Fruit fly (Drosophila melanogaster) whole organism, wandering third instar larva: ENCODE measurements around the gene CG10435.

Experiments
- Abd-B ChIP-seq: fragments of >200 bp; optimal IDR thresholded peaks from 2 replicates; lab custom pipeline; 2017; ENCODE audit warnings: missing biosample characterization, missing genetic modification characterization
- CG9705 ChIP-seq: fragments of 200-800 bp; sonication (Bioruptor generic); optimal IDR thresholded peaks from 2 replicates; lab custom pipeline; 2018; ENCODE audit warnings: missing biosample characterization, mild to moderate bottlenecking, missing genetic modification characterization
- CrebA ChIP-seq: fragments of 200-800 bp; sonication (Bioruptor generic); optimal IDR thresholded peaks from 2 replicates; lab custom pipeline; 2016; ENCODE audit warnings: missing biosample characterization, mild to moderate bottlenecking, missing genetic modification characterization, borderline replicate concordance
- Dfd ChIP-seq: fragments of >200 bp; optimal IDR thresholded peaks from 2 replicates; lab custom pipeline; 2017; ENCODE audit warnings: missing biosample characterization, missing genetic modification characterization
- Dif ChIP-seq: fragments of 200-275, 200-300 bp; sonication (Bioruptor generic); optimal IDR thresholded peaks from 2 replicates; lab custom pipeline; 2018; ENCODE audit warnings: missing biosample characterization, missing genetic modification characterization; ENCODE audit not compliant: partially characterized antibody
- GATAd ChIP-seq: sonication (Bioruptor generic); optimal IDR thresholded peaks from 2 replicates; lab custom pipeline; 2016; ENCODE audit warnings: missing biosample characterization, missing genetic modification characterization
- HLH106 ChIP-seq: fragments of 200-800 bp; optimal IDR thresholded peaks from 3 replicates; lab custom pipeline; 2019; ENCODE audit warnings: missing biosample characterization, mild to moderate bottlenecking, missing genetic modification characterization, moderate library complexity
- Hnf4 ChIP-seq: fragments of 200-800 bp; sonication (Bioruptor generic); optimal IDR thresholded peaks from 2 replicates; lab custom pipeline; 2016; ENCODE audit warnings: missing biosample characterization, mild to moderate bottlenecking, missing genetic modification characterization
- Hr78 ChIP-seq: fragments of >200 bp; optimal IDR thresholded peaks from 2 replicates; lab custom pipeline; 2017; ENCODE audit warnings: missing biosample characterization, missing genetic modification characterization
- Hr83 ChIP-seq: fragments of 200-300 bp; sonication (Bioruptor generic); optimal IDR thresholded peaks from 2 replicates; lab custom pipeline; 2016; ENCODE audit warnings: missing biosample characterization, mild to moderate bottlenecking, missing genetic modification characterization, moderate library complexity; ENCODE audit not compliant: poor library complexity, severe bottlenecking
- Jra ChIP-seq: sonication (Bioruptor generic); optimal IDR thresholded peaks from 2 replicates; lab custom pipeline; 2016; ENCODE audit warnings: missing biosample characterization, missing genetic modification characterization
- Mio ChIP-seq: sonication (Bioruptor generic); optimal IDR thresholded peaks from 2 replicates; lab custom pipeline; 2016; ENCODE audit warnings: missing biosample characterization, missing genetic modification characterization
- Myc ChIP-seq: fragments of >200 bp; optimal IDR thresholded peaks from 2 replicates; lab custom pipeline; 2017
- N ChIP-seq: fragments of >200 bp; optimal IDR thresholded peaks from 2 replicates; lab custom pipeline; 2018; ENCODE audit warnings: missing biosample characterization, missing external identifiers, missing genetic modification characterization
- OdsH ChIP-seq: fragments of 200-800 bp; sonication (Bioruptor generic); optimal IDR thresholded peaks from 2 replicates; lab custom pipeline; 2016; ENCODE audit warnings: missing biosample characterization, mild to moderate bottlenecking, missing genetic modification characterization
- Rel ChIP-seq, 2 experiments: fragments of 200-800 bp; sonication (Bioruptor generic) in 1 of 2; optimal IDR thresholded peaks; 2 replicates in 1 of 2; 3 replicates in 1 of 2; lab custom pipeline; 2016 to 2019; ENCODE audit warnings: mild to moderate bottlenecking in 2 of 2, missing biosample characterization in 2 of 2, missing genetic modification characterization in 2 of 2, moderate library complexity in 1 of 2
- Sp1 ChIP-seq: fragments of 200-800 bp; sonication (Bioruptor generic); optimal IDR thresholded peaks from 3 replicates; lab custom pipeline; 2019; ENCODE audit warnings: missing biosample characterization, mild to moderate bottlenecking, missing genetic modification characterization, moderate library complexity
- Vsx2 ChIP-seq: fragments of 200-300, 225-300 bp; sonication (Bioruptor generic); optimal IDR thresholded peaks from 2 replicates; lab custom pipeline; 2018; ENCODE audit warnings: missing biosample characterization, missing genetic modification characterization; ENCODE audit not compliant: partially characterized antibody
- br ChIP-seq: fragments of 200-800 bp; sonication (Bioruptor generic); optimal IDR thresholded peaks from 2 replicates; lab custom pipeline; 2016; ENCODE audit warnings: missing biosample characterization, missing genetic modification characterization
- dl ChIP-seq, 2 experiments: fragments of 175-275, 200-275 bp in 1 of 2; fragments of 200-275 bp in 1 of 2; sonication (Bioruptor generic); optimal IDR thresholded peaks; lab custom pipeline; 2018; ENCODE audit warnings: mild to moderate bottlenecking in 2 of 2, missing biosample characterization in 2 of 2, missing genetic modification characterization in 2 of 2, moderate library complexity in 2 of 2; ENCODE audit not compliant: partially characterized antibody in 2 of 2, insufficient read depth in 1 of 2
- dmrt93B ChIP-seq: fragments of 200-800 bp; sonication (Bioruptor generic); optimal IDR thresholded peaks from 2 replicates; lab custom pipeline; 2018; ENCODE audit warnings: missing biosample characterization, mild to moderate bottlenecking, missing genetic modification characterization
- dsf ChIP-seq: sonication (Bioruptor generic); optimal IDR thresholded peaks from 2 replicates; lab custom pipeline; 2016; ENCODE audit warnings: missing biosample characterization, missing genetic modification characterization, borderline replicate concordance
- ey ChIP-seq: fragments of 200-800 bp; sonication (Bioruptor generic); optimal IDR thresholded peaks from 2 replicates; lab custom pipeline; 2016; ENCODE audit warnings: missing biosample characterization, missing genetic modification characterization
- foxo ChIP-seq, 2 experiments: fragments of 200-800 bp; sonication (Bioruptor generic); optimal IDR thresholded peaks; 2 replicates in 1 of 2; 3 replicates in 1 of 2; lab custom pipeline; 2016 to 2017; ENCODE audit warnings: missing biosample characterization in 2 of 2, missing genetic modification characterization in 2 of 2
- fru ChIP-seq: fragments of 200-800 bp; sonication (Bioruptor generic); optimal IDR thresholded peaks from 3 replicates; lab custom pipeline; 2016; ENCODE audit warnings: missing biosample characterization, mild to moderate bottlenecking, missing genetic modification characterization
- h ChIP-seq: fragments of 200-800 bp; sonication (Bioruptor generic); optimal IDR thresholded peaks from 3 replicates; lab custom pipeline; 2016; ENCODE audit warnings: missing biosample characterization, mild to moderate bottlenecking, missing genetic modification characterization
- jim ChIP-seq: fragments of 175-275, 200-325 bp; sonication (Bioruptor generic); optimal IDR thresholded peaks from 2 replicates; lab custom pipeline; 2016; ENCODE audit warnings: missing biosample characterization, mild to moderate bottlenecking, missing genetic modification characterization
- lola ChIP-seq: fragments of >200 bp; optimal IDR thresholded peaks from 2 replicates; lab custom pipeline; 2017; ENCODE audit warnings: missing biosample characterization, missing genetic modification characterization
- pan ChIP-seq: fragments of >200 bp; optimal IDR thresholded peaks from 2 replicates; lab custom pipeline; 2017
- psq ChIP-seq: fragments of 200-800 bp; sonication (Bioruptor generic); optimal IDR thresholded peaks from 3 replicates; lab custom pipeline; 2017; ENCODE audit warnings: missing biosample characterization, mild to moderate bottlenecking, missing genetic modification characterization, moderate library complexity
- rgr ChIP-seq: fragments of 200-800 bp; sonication (Bioruptor generic); optimal IDR thresholded peaks from 3 replicates; lab custom pipeline; 2016; ENCODE audit warnings: missing biosample characterization, mild to moderate bottlenecking, missing genetic modification characterization
- sage ChIP-seq: fragments of 200-800 bp; sonication (Bioruptor generic); optimal IDR thresholded peaks from 2 replicates; lab custom pipeline; 2016; ENCODE audit warnings: missing biosample characterization, mild to moderate bottlenecking, missing genetic modification characterization
- sv ChIP-seq: fragments of 200-800 bp; sonication (Bioruptor generic); optimal IDR thresholded peaks from 3 replicates; lab custom pipeline; 2016; ENCODE audit warnings: missing biosample characterization, missing genetic modification characterization
- tai ChIP-seq: sonication (Bioruptor generic); optimal IDR thresholded peaks from 2 replicates; lab custom pipeline; 2016; ENCODE audit warnings: missing biosample characterization, missing genetic modification characterization
- usp ChIP-seq: fragments of >200 bp; optimal IDR thresholded peaks from 2 replicates; lab custom pipeline; 2017; ENCODE audit warnings: missing biosample characterization, missing genetic modification characterization
- woc ChIP-seq: sonication (Bioruptor generic); optimal IDR thresholded peaks from 2 replicates; lab custom pipeline; 2016; ENCODE audit warnings: missing biosample characterization, mild to moderate bottlenecking, missing genetic modification characterization

The CG10435 gene

DNA sequence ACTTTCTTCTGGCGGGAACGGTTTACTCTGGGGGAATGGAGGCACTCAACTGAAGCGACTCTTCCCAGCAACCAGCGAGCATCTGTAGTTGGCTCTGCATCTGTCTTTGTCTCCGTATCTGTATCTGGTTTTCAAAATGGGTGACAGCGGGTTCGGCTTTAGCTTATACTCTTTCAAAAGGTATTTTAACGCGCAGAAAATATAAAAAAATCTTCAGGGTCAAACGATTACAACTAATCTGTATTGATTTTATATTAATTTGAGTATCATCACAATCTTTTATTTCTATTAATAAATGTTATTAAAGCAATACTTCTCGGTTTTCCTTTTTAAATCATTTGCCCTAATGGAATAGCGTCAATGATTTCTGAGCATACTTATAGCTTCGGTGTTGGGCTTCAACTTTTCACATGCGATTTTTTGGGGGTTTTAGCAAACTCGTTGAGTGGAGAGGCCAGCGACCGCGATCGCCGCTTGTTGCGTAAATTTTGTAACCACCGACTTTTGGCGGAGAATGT, 16.6 kb upstream of the CG10435 start, which contains the start of gene ImpE3 (continued):
- TF ChIP-seq br (GFP tag; lab: Kevin White, UChicago) (peak; percentile 67), usp (GFP tag; lab: Kevin White, UChicago) (no peak), HLH106 (tag; lab: Kevin White, UChicago) (peak; percentile 74), dl (GFP tag; optimal IDR thresholded peaks at IDR 0.05; lab: Kevin White, UChicago; ENCODE audit: insufficient read depth in 1 of 2, partially characterized antibody in 2 of 2) (no peak), jim (no peak), woc (GFP tag; lab: Kevin White, UChicago) (peak; percentile 91), Hnf4 (GFP tag; lab: Kevin White, UChicago) (no peak), psq (GFP tag; lab: Kevin White, UChicago) (peak; percentile 61), ey (GFP tag; lab: Kevin White, UChicago) (peak; percentile 59), rgr (GFP tag; lab: Kevin White, UChicago) (peak; percentile 66)

DNA sequence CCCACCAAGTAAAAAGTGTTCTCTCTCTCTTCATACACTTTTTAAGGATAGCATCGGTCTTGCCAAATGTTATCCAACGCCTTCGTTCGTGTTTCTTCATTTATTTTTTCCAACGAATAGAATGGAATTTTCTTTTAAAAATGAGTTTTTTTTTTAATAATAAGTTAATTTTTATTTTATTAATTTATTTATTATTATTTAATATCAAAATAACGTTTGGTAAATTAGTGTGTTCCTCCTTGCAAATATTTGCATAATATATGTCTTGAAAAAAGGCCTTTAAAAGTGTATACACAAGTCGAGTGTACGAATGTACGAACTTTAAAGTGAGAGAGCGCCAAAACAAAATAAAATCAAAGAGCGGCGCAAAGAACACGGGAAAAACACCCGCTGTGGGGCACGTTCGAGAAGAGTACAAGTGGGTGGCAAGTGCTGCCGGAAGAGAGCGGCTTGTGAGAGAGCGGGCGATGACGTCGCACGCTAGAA, 14.2 kb upstream of the CG10435 start:
- TF ChIP-seq Rel (GFP tag; optimal IDR thresholded peaks at IDR 0.05; lab: Kevin White, UChicago): peak; percentile 22
- TF ChIP-seq Rel (tag; optimal IDR thresholded peaks at IDR 0.05; lab: Kevin White, UChicago): peak; percentile 51
- TF ChIP-seq HLH106 (tag; lab: Kevin White, UChicago): peak; percentile 82
- no peak for TF ChIP-seq jim
- TF ChIP-seq lola (GFP tag; lab: Kevin White, UChicago): no peak
- TF ChIP-seq Dif (GFP tag; lab: Kevin White, UChicago): peak; percentile 55
- no peak for TF ChIP-seq GATAd
- TF ChIP-seq Mio (GFP tag; lab: Kevin White, UChicago): no peak
- no peak for TF ChIP-seq Hr78 (GFP tag; lab: Kevin White, UChicago)
- no peak for TF ChIP-seq Hr83
- peak; percentile 85 for TF ChIP-seq psq (GFP tag; lab: Kevin White, UChicago)
- no peak for TF ChIP-seq dsf (GFP tag; lab: Kevin White, UChicago)
- peak; percentile 62 for TF ChIP-seq br (GFP tag; lab: Kevin White, UChicago)
- TF ChIP-seq Jra: no peak
- TF ChIP-seq h (GFP tag; lab: Kevin White, UChicago): peak; percentile 18
- no peak for TF ChIP-seq pan
- TF ChIP-seq Vsx2 (GFP tag; lab: Kevin White, UChicago): no peak
- TF ChIP-seq usp (GFP tag; lab: Kevin White, UChicago): no peak
- no peak for TF ChIP-seq Hnf4 (GFP tag; lab: Kevin White, UChicago)
- no peak for TF ChIP-seq Dfd
- peak; percentile 65 for TF ChIP-seq dmrt93B (GFP tag; lab: Kevin White, UChicago)
- peak; percentile 53 for TF ChIP-seq ey (GFP tag; lab: Kevin White, UChicago)
- peak; percentile 12 for TF ChIP-seq sv (GFP tag; lab: Kevin White, UChicago)
- peak; percentile 84 for TF ChIP-seq rgr (GFP tag; lab: Kevin White, UChicago)
- TF ChIP-seq CrebA (GFP tag; lab: Kevin White, UChicago): no peak
- TF ChIP-seq fru (GFP tag; lab: Kevin White, UChicago): no peak
- peak; percentile 75 for TF ChIP-seq woc (GFP tag; lab: Kevin White, UChicago)
- no peak for TF ChIP-seq N (GFP tag; lab: Kevin White, UChicago)
- TF ChIP-seq sage (GFP tag; lab: Kevin White, UChicago): peak; percentile 67
- TF ChIP-seq Myc (lab: Kevin White, UChicago): no peak
- TF ChIP-seq dl (GFP tag; optimal IDR thresholded peaks at IDR 0.05; lab: Kevin White, UChicago; ENCODE audit: insufficient read depth in 1 of 2, partially characterized antibody in 2 of 2): peak; percentile 17 to 28
- TF ChIP-seq Abd-B (GFP tag; lab: Kevin White, UChicago): no peak
- TF ChIP-seq foxo (GFP tag; optimal IDR thresholded peaks at IDR 0.05; lab: Kevin White, UChicago): peak in 1 of 2 experiments; percentile 76
- no peak for TF ChIP-seq CG9705 (GFP tag; lab: Kevin White, UChicago)
- peak; percentile 81 for TF ChIP-seq OdsH (GFP tag; lab: Kevin White, UChicago)
- peak; percentile 90 for TF ChIP-seq Sp1 (GFP tag; lab: Kevin White, UChicago)

DNA sequence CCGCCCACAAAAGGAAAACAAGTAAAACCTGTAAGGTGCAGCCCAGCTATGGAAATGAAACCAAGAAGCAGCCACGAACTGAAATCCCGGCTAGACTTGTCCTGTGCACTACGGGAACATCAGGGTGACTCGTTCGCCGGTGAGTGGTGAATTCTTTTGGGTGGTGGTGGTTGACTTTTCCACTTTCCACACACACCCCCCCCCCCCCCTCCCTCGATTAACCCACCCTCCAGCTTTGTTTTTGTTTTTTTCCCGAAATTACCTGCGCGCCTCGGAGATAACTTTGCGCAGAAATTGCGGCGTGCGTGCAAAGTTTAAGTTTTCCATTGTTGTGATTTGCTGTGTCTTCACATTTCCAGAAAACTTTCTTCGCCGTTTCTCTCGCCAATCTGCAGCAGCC, 13.5 kb upstream of the CG10435 start:
- TF ChIP-seq tai (GFP tag; lab: Kevin White, UChicago): no peak
- no peak for TF ChIP-seq psq (GFP tag; lab: Kevin White, UChicago)
- TF ChIP-seq ey (GFP tag; lab: Kevin White, UChicago): no peak
- no peak for TF ChIP-seq Hr83
